Fruit fly (Drosophila melanogaster) whole organism, embryonic: ENCODE data around the gene CG14036.

Source experiments
- Antp ChIP-seq: fragments of 200-800 bp; sonication (Bioruptor generic); optimal IDR thresholded peaks from 3 replicates; lab custom pipeline; 2016; ENCODE audit warnings: missing biosample characterization, missing genetic modification characterization
- Bdp1 ChIP-seq: fragments of 200-800 bp; sonication (Bioruptor generic); optimal IDR thresholded peaks from 3 replicates; lab custom pipeline; 2016; ENCODE audit warnings: missing biosample characterization, missing genetic modification characterization
- Blimp-1 ChIP-seq: fragments of 200-800 bp; sonication (Bioruptor generic); optimal IDR thresholded peaks from 3 replicates; lab custom pipeline; 2018; ENCODE audit warnings: missing biosample characterization, missing genetic modification characterization, mild to moderate bottlenecking, moderate library complexity, missing genetic modification reagents
- CG10543 ChIP-seq: fragments of 200-800 bp; sonication (Bioruptor generic); optimal IDR thresholded peaks from 3 replicates; lab custom pipeline; 2017; ENCODE audit warnings: missing biosample characterization, mild to moderate bottlenecking, missing genetic modification characterization, moderate library complexity
- CG12769 ChIP-seq: fragments of 200-800 bp; sonication (Bioruptor generic); optimal IDR thresholded peaks from 2 replicates; lab custom pipeline; 2019; ENCODE audit warnings: missing biosample characterization, mild to moderate bottlenecking, missing genetic modification characterization, moderate library complexity
- CG14860 ChIP-seq: fragments of 200-800 bp; sonication (Bioruptor generic); IDR thresholded peaks from 3 replicates; pipeline ENCODE4 v1.3.6; 2022; ENCODE audit warnings: missing biosample characterization, missing genetic modification characterization; ENCODE audit not compliant: partially characterized antibody
- CG1602 ChIP-seq: fragments of 200-800 bp; sonication (Bioruptor generic); optimal IDR thresholded peaks from 3 replicates; lab custom pipeline; 2016; ENCODE audit warnings: missing biosample characterization, missing genetic modification characterization
- CG16813 ChIP-seq: fragments of 200-800 bp; sonication (Bioruptor generic); IDR thresholded peaks from 3 replicates; pipeline ENCODE4 v1.3.6; 2022; ENCODE audit warnings: missing biosample characterization, missing genetic modification characterization; ENCODE audit not compliant: partially characterized antibody
- CG16863 ChIP-seq: fragments of 200-800 bp; sonication (Bioruptor generic); optimal IDR thresholded peaks from 3 replicates; lab custom pipeline; 2016; ENCODE audit warnings: missing biosample characterization, missing genetic modification characterization
- CG17186 ChIP-seq: fragments of 200-800 bp; sonication (Bioruptor generic); optimal IDR thresholded peaks from 3 replicates; lab custom pipeline; 2017; ENCODE audit warnings: missing biosample characterization, missing genetic modification reagents, missing genetic modification characterization
- CG32532 ChIP-seq: fragments of 200-800 bp; sonication (Bioruptor generic); IDR thresholded peaks from 2 replicates; pipeline ENCODE4 v1.3.6; 2022; ENCODE audit warnings: missing biosample characterization, missing genetic modification characterization
- CG33213 ChIP-seq: fragments of 200-800 bp; sonication (Bioruptor generic); optimal IDR thresholded peaks from 3 replicates; lab custom pipeline; 2016; ENCODE audit warnings: missing biosample characterization, missing genetic modification characterization
- CG33557 ChIP-seq: fragments of 200-800 bp; sonication (Bioruptor generic); optimal IDR thresholded peaks from 2 replicates; lab custom pipeline; 2019; ENCODE audit warnings: missing biosample characterization, mild to moderate bottlenecking, missing genetic modification characterization, moderate library complexity
- CG4360 ChIP-seq: fragments of 200-800 bp; sonication (Bioruptor generic); IDR thresholded peaks from 2 replicates; pipeline ENCODE4 v1.3.6; 2022; ENCODE audit warnings: missing biosample characterization, missing genetic modification characterization
- CG8089 ChIP-seq: fragments of 200-800 bp; sonication (Bioruptor generic); optimal IDR thresholded peaks from 3 replicates; lab custom pipeline; 2016; ENCODE audit warnings: missing biosample characterization, missing genetic modification characterization
- CG9797 ChIP-seq: fragments of 200-800 bp; sonication (Bioruptor generic); optimal IDR thresholded peaks from 3 replicates; lab custom pipeline; 2018; ENCODE audit warnings: missing biosample characterization, mild to moderate bottlenecking, missing genetic modification characterization
- Dbx ChIP-seq: fragments of 200-800 bp; sonication (Bioruptor generic); IDR thresholded peaks from 3 replicates; pipeline ENCODE4 v1.3.6; 2022; ENCODE audit warnings: missing biosample characterization, missing genetic modification characterization
- Fer1 ChIP-seq: fragments of 200-800 bp; sonication (Bioruptor generic); optimal IDR thresholded peaks from 2 replicates; lab custom pipeline; 2017; ENCODE audit warnings: missing biosample characterization, mild to moderate bottlenecking, missing genetic modification characterization
- H2.0 ChIP-seq: fragments of 200-800 bp; sonication (Bioruptor generic); IDR thresholded peaks from 2 replicates; pipeline ENCODE4 v1.3.6; 2022; ENCODE audit warnings: missing biosample characterization, missing genetic modification characterization
- NK7.1 ChIP-seq: fragments of 200-800 bp; sonication (Bioruptor generic); optimal IDR thresholded peaks from 3 replicates; lab custom pipeline; 2016; ENCODE audit warnings: missing biosample characterization, missing genetic modification characterization
- Pdp1 ChIP-seq, 2 experiments: fragments of 200-800 bp; sonication (Bioruptor generic); optimal IDR thresholded peaks; 3 replicates each; lab custom pipeline; 2016; ENCODE audit warnings: missing biosample characterization in 2 of 2, missing genetic modification characterization in 2 of 2, mild to moderate bottlenecking in 1 of 2, moderate library complexity in 1 of 2
- Rx ChIP-seq: fragments of 200-800 bp; sonication (Bioruptor generic); IDR thresholded peaks from 2 replicates; pipeline ENCODE4 v1.3.6; 2022; ENCODE audit warnings: missing biosample characterization, missing genetic modification characterization
- Sox102F ChIP-seq: fragments of 200-800 bp; sonication (Bioruptor generic); optimal IDR thresholded peaks from 2 replicates; lab custom pipeline; 2018; ENCODE audit warnings: missing biosample characterization, mild to moderate bottlenecking, missing genetic modification characterization, moderate library complexity
- Xbp1 ChIP-seq: fragments of 200-800 bp; sonication (Bioruptor generic); optimal IDR thresholded peaks from 3 replicates; lab custom pipeline; 2016; ENCODE audit warnings: missing biosample characterization, mild to moderate bottlenecking, missing genetic modification characterization
- ap ChIP-seq: fragments of 200-800 bp; sonication (Bioruptor generic); IDR thresholded peaks from 2 replicates; pipeline ENCODE4 v1.3.6; 2022; ENCODE audit warnings: missing biosample characterization, missing genetic modification characterization
- chn ChIP-seq: fragments of 200-800 bp; sonication (Bioruptor generic); optimal IDR thresholded peaks from 2 replicates; lab custom pipeline; 2016; ENCODE audit warnings: missing biosample characterization, missing genetic modification characterization
- corto ChIP-seq: fragments of 200-800 bp; sonication (Bioruptor generic); optimal IDR thresholded peaks from 2 replicates; lab custom pipeline; 2016; ENCODE audit warnings: missing biosample characterization, mild to moderate bottlenecking, missing genetic modification characterization, moderate library complexity
- dati ChIP-seq: fragments of 200-800 bp; sonication (Bioruptor generic); IDR thresholded peaks from 2 replicates; pipeline ENCODE4 v1.3.6; 2022; ENCODE audit warnings: missing biosample characterization, missing genetic modification characterization
- dpn ChIP-seq, 2 experiments: fragments of 200-800 bp; sonication (Bioruptor generic); optimal IDR thresholded peaks; 3 replicates each; lab custom pipeline; 2016; ENCODE audit warnings: missing biosample characterization in 2 of 2, missing genetic modification characterization in 2 of 2
- en ChIP-seq: fragments of 200-800 bp; sonication (Bioruptor generic); optimal IDR thresholded peaks from 2 replicates; lab custom pipeline; 2016; ENCODE audit warnings: missing biosample characterization, missing genetic modification characterization
- gcm2 ChIP-seq: fragments of 200-800 bp; sonication (Bioruptor generic); optimal IDR thresholded peaks from 2 replicates; lab custom pipeline; 2016; ENCODE audit warnings: missing biosample characterization, missing genetic modification characterization
- gsb-n ChIP-seq: fragments of 200-800 bp; sonication (Bioruptor generic); optimal IDR thresholded peaks from 3 replicates; lab custom pipeline; 2018; ENCODE audit warnings: missing biosample characterization, mild to moderate bottlenecking, missing genetic modification characterization
- jumu ChIP-seq: fragments of 200-800 bp; sonication (Bioruptor generic); optimal IDR thresholded peaks from 3 replicates; lab custom pipeline; 2016; ENCODE audit warnings: missing biosample characterization, missing genetic modification characterization
- ken ChIP-seq: fragments of 200-800 bp; sonication (Bioruptor generic); IDR thresholded peaks from 3 replicates; pipeline ENCODE4 v1.3.6; 2022; ENCODE audit warnings: missing biosample characterization, missing genetic modification characterization
- p53 ChIP-seq: fragments of 200-800 bp; sonication (Bioruptor generic); optimal IDR thresholded peaks from 2 replicates; lab custom pipeline; 2016; ENCODE audit warnings: missing biosample characterization, missing genetic modification characterization
- pzg ChIP-seq: fragments of 200-800 bp; sonication (Bioruptor generic); optimal IDR thresholded peaks from 3 replicates; lab custom pipeline; 2018; ENCODE audit warnings: missing biosample characterization, mild to moderate bottlenecking, missing genetic modification characterization, moderate library complexity
- ranshi ChIP-seq: fragments of 200-800 bp; sonication (Bioruptor generic); IDR thresholded peaks from 2 replicates; pipeline ENCODE4 v1.3.6; 2022; ENCODE audit warnings: missing biosample characterization, missing genetic modification characterization
- sd ChIP-seq: fragments of 200-800 bp; sonication (Bioruptor generic); optimal IDR thresholded peaks from 3 replicates; lab custom pipeline; 2018; ENCODE audit warnings: missing biosample characterization, mild to moderate bottlenecking, missing genetic modification characterization, moderate library complexity
- sqz ChIP-seq: fragments of 200-800 bp; sonication (Bioruptor generic); optimal IDR thresholded peaks from 3 replicates; lab custom pipeline; 2018; ENCODE audit warnings: missing biosample characterization, mild to moderate bottlenecking, missing genetic modification characterization
- stwl ChIP-seq: fragments of 200-800 bp; sonication (Bioruptor generic); optimal IDR thresholded peaks from 3 replicates; lab custom pipeline; 2018; ENCODE audit warnings: missing biosample characterization, mild to moderate bottlenecking, missing genetic modification characterization, moderate library complexity
- sug ChIP-seq: fragments of 200-800 bp; optimal IDR thresholded peaks from 2 replicates; lab custom pipeline; 2019; ENCODE audit warnings: missing biosample characterization, mild to moderate bottlenecking, missing genetic modification characterization, moderate library complexity
- tap ChIP-seq: fragments of 200-800 bp; optimal IDR thresholded peaks from 3 replicates; lab custom pipeline; 2019; ENCODE audit warnings: missing biosample characterization, mild to moderate bottlenecking, missing genetic modification characterization, moderate library complexity
- tna ChIP-seq: fragments of 200-800 bp; sonication (Bioruptor generic); IDR thresholded peaks from 2 replicates; pipeline ENCODE4 v1.3.6; 2022; ENCODE audit warnings: missing biosample characterization, missing genetic modification characterization; ENCODE audit not compliant: partially characterized antibody
- ttk ChIP-seq: fragments of 200-800 bp; sonication (Bioruptor generic); IDR thresholded peaks from 2 replicates; pipeline ENCODE4 v2.1.2; 2022; ENCODE audit warnings: missing biosample characterization, missing genetic modification characterization
- unc-4 ChIP-seq: fragments of 200-800 bp; sonication (Bioruptor generic); IDR thresholded peaks from 2 replicates; pipeline ENCODE4 v1.3.6; 2022; ENCODE audit warnings: missing biosample characterization, missing genetic modification characterization; ENCODE audit not compliant: partially characterized antibody
- unpg ChIP-seq: fragments of 200-800 bp; sonication (Bioruptor generic); optimal IDR thresholded peaks from 3 replicates; lab custom pipeline; 2018; ENCODE audit warnings: missing biosample characterization, mild to moderate bottlenecking, missing genetic modification characterization, moderate library complexity
- vnd ChIP-seq: fragments of 200-800 bp; sonication (Bioruptor generic); IDR thresholded peaks from 3 replicates; pipeline ENCODE4 v1.3.6; 2022; ENCODE audit warnings: missing biosample characterization, missing genetic modification characterization; ENCODE audit not compliant: partially characterized antibody
- vvl ChIP-seq: fragments of 200-800 bp; sonication (Bioruptor generic); IDR thresholded peaks from 2 replicates; pipeline ENCODE4 v1.3.6; 2022; ENCODE audit warnings: missing biosample characterization, missing genetic modification characterization
- zen2 ChIP-seq: fragments of 200-800 bp; sonication (Bioruptor generic); IDR thresholded peaks from 3 replicates; pipeline ENCODE4 v1.3.6; 2022; ENCODE audit warnings: missing biosample characterization, missing genetic modification characterization; ENCODE audit not compliant: partially characterized antibody

Gene CG14036

DNA sequence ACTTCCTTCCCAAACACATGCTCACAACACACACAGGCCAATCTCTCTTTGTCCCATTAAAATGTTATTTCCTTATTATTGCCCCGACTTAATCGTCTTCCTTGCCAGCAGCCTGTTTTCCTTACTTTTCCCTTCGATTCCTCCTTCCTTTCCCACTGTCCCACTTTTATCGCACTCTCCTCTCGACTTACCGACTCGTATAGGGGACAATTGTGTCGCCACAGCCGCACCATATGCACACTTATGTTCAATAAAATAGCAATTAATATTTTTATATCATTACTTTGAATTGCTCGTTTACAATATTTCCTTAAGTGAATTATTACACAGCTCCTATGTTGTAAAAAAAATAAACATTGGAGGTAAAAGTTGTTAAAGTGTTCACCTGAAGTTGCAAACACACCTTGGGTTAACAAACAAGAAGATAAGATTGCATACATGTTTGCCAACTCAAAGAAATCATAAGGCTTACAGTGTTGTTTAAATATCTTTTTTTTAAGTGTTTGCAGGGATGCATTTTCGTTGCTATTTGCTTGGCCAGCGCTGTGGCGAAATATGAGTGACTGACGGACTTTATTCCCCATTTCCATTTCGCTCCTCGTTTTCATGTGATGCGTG is 32.2 kb upstream of the CG14036 start (continued):
- TF ChIP-seq ranshi (peak; percentile 46; the same call in 1 of the 2 replicates), tna (GFP tag; lab: Robert Waterston, UW) (no peak), CG9797 (no peak), Bdp1 (peak; percentile 46), sqz (GFP tag; lab: Kevin White, UChicago) (peak; percentile 60), vnd (GFP tag; lab: Robert Waterston, UW) (no peak), corto (GFP tag; lab: Kevin White, UChicago) (peak; percentile 54), Dbx (no peak; the same call in 2 of the 3 replicates), sd (tag; lab: Kevin White, UChicago) (peak; percentile 27), CG17186 (GFP tag; lab: Kevin White, UChicago) (peak; percentile 10), dpn (GFP tag; optimal IDR thresholded peaks at IDR 0.05; lab: Kevin White, UChicago) (peak; percentile 72 to 74), CG12769 (tag; lab: Kevin White, UChicago) (peak; percentile 60), Rx (GFP tag; lab: Robert Waterston, UW) (peak; percentile 62), chn (peak; percentile 68), CG1602 (GFP tag; lab: Kevin White, UChicago) (peak; percentile 54), Fer1 (GFP tag; lab: Kevin White, UChicago) (peak; percentile 86), NK7.1 (GFP tag; lab: Kevin White, UChicago) (peak; percentile 16), Antp (GFP tag; lab: Kevin White, UChicago) (peak; percentile 60), CG14860 (GFP tag; lab: Robert Waterston, UW) (no peak), CG16813 (GFP tag; lab: Robert Waterston, UW) (no peak), CG32532 (GFP tag; lab: Robert Waterston, UW) (0 out of 2 replicates have a peak, but pooled peaks have one; percentile 8), jumu (GFP tag; lab: Kevin White, UChicago) (peak; percentile 41), p53 (GFP tag; lab: Kevin White, UChicago) (no peak), gsb-n (tag; lab: Kevin White, UChicago) (peak; percentile 72), gcm2 (peak; percentile 65), zen2 (GFP tag; lab: Robert Waterston, UW) (no peak), en (GFP tag; lab: Kevin White, UChicago) (peak; percentile 54), Pdp1 (GFP tag; optimal IDR thresholded peaks at IDR 0.05; lab: Kevin White, UChicago) (peak; percentile 66 to 67), pzg (GFP tag; lab: Kevin White, UChicago) (no peak), stwl (no peak), ken (GFP tag; lab: Robert Waterston, UW) (0 out of 3 replicates have a peak, but pooled peaks have one; percentile 33), dati (GFP tag; lab: Robert Waterston, UW) (no peak), Xbp1 (GFP tag; lab: Kevin White, UChicago) (peak; percentile 77), Sox102F (peak; percentile 88), CG33213 (GFP tag; lab: Kevin White, UChicago) (peak; percentile 63), unpg (peak; percentile 86), CG4360 (0 out of 2 replicates have a peak, but pooled peaks have one; percentile 19), ttk (GFP tag; lab: Robert Waterston, UW) (peak; percentile 54; the same call in 1 of the 2 replicates), vvl (peak; percentile 62; the same call in 1 of the 2 replicates), CG8089 (GFP tag; lab: Kevin White, UChicago) (peak; percentile 58), CG10543 (GFP tag; lab: Kevin White, UChicago) (peak; percentile 57), ap (GFP tag; lab: Robert Waterston, UW) (no peak), unc-4 (GFP tag; lab: Robert Waterston, UW) (no peak), Blimp-1 (GFP tag; lab: Kevin White, UChicago) (peak; percentile 75), CG33557 (GFP tag; lab: Kevin White, UChicago) (peak; percentile 49), H2.0 (GFP tag; lab: Robert Waterston, UW) (peak; percentile 50; the same call in 1 of the 2 replicates), CG16863 (peak; percentile 49), sug (tag; lab: Kevin White, UChicago) (peak; percentile 47), tap (tag; lab: Kevin White, UChicago) (peak; percentile 81)
